Fruit fly (Drosophila melanogaster): ENCODE measurements around the gene Sox21a.

Gene Sox21a

DNA sequence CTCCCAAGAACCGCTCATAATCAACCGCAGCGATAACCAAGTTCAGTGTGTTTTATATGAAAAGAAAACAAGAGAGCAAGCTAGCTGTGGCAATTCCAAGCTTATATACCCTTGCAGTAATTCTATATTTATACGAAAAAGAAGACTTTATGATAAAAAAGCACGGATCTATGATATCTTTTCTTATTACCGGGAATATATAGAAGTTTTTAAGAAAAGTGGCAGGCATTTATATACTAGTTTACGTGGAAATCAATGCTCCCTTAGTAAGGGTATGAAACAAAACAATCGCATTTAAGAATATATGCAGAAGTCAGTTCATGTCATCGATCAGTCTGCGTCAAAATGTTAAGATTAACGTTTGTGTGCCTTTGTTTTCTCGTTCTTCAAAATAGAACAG is 24.6 kb downstream of the Sox21a start, which contains the start of gene CG8100:
Gene CG8100, plus strand, starts transcription at position 333 of the 400 bp plus-strand sequence.
- TF ChIP-seq Gug (GFP tag; IDR thresholded peaks at IDR 0.05) (peak; percentile 44; the same call in 1 of the 2 replicates), lz (GFP tag; optimal IDR thresholded peaks at IDR 0.05) (peak; percentile 63), dsx (GFP tag; optimal IDR thresholded peaks at IDR 0.05; ENCODE audit: poor library complexity, severe bottlenecking) (no peak), Eip75B (GFP tag; optimal IDR thresholded peaks at IDR 0.05) (peak; percentile 63), CG6808 (GFP tag; optimal IDR thresholded peaks at IDR 0.05) (peak; percentile 46), CG11762 (GFP tag; optimal IDR thresholded peaks at IDR 0.05; ENCODE audit: insufficient read depth) (peak; percentile 51), CG6854 (GFP tag; optimal IDR thresholded peaks at IDR 0.05) (no peak), CG8119 (GFP tag; IDR thresholded peaks at IDR 0.05) (peak; percentile 54; the same call in 1 of the 3 replicates), CG6276 (GFP tag; optimal IDR thresholded peaks at IDR 0.05) (peak; percentile 66), esn (GFP tag; optimal IDR thresholded peaks at IDR 0.05) (peak; percentile 78), CG31627 (GFP tag; optimal IDR thresholded peaks at IDR 0.05) (peak; percentile 55), fd85E (GFP tag; optimal IDR thresholded peaks at IDR 0.05) (no peak), CG11294 (GFP tag; IDR thresholded peaks at IDR 0.05) (no peak), CG6163 (GFP tag; IDR thresholded peaks at IDR 0.05) (peak; percentile 72), OdsH (GFP tag; optimal IDR thresholded peaks at IDR 0.05) (peak; percentile 59), CG32006 (GFP tag; optimal IDR thresholded peaks at IDR 0.05) (peak; percentile 72), Hr39 (GFP tag; optimal IDR thresholded peaks at IDR 0.05) (peak; percentile 58), Sox102F (GFP tag; optimal IDR thresholded peaks at IDR 0.05) (peak; percentile 77), CG9139 (GFP tag; optimal IDR thresholded peaks at IDR 0.05) (no peak), CG6792 (GFP tag; optimal IDR thresholded peaks at IDR 0.05) (peak; percentile 57), CG34406 (GFP tag; optimal IDR thresholded peaks at IDR 0.05) (peak; percentile 39), Blimp-1 (GFP tag; optimal IDR thresholded peaks at IDR 0.05) (peak; percentile 14), eg (GFP tag; IDR thresholded peaks at IDR 0.05) (no peak; the same call in 2 of the 3 replicates), fkh (GFP tag; optimal IDR thresholded peaks at IDR 0.05) (no peak), Ets21C (GFP tag; optimal IDR thresholded peaks at IDR 0.05) (peak; percentile 35), CG10631 (GFP tag; optimal IDR thresholded peaks at IDR 0.05) (peak; percentile 29), CG3919 (GFP tag; optimal IDR thresholded peaks at IDR 0.05) (peak; percentile 64), pdm3 (GFP tag; optimal IDR thresholded peaks at IDR 0.05) (peak; percentile 60), CG7368 (GFP tag; optimal IDR thresholded peaks at IDR 0.05) (peak; percentile 53), Lpt (GFP tag; optimal IDR thresholded peaks at IDR 0.05) (no peak), Met (GFP tag; optimal IDR thresholded peaks at IDR 0.05) (peak; percentile 78), topi (GFP tag; optimal IDR thresholded peaks at IDR 0.05) (peak; percentile 81), Smox (GFP tag; optimal IDR thresholded peaks at IDR 0.05) (peak; percentile 63), CG16779 (tag; optimal IDR thresholded peaks at IDR 0.05) (no peak), ss (GFP tag; optimal IDR thresholded peaks at IDR 0.05) (peak in 1 of 2 experiments; percentile 72), spab (GFP tag; optimal IDR thresholded peaks at IDR 0.05) (peak; percentile 52), Eip93F (GFP tag; optimal IDR thresholded peaks at IDR 0.05) (no peak), net (GFP tag; optimal IDR thresholded peaks at IDR 0.05) (peak; percentile 29), vri (GFP tag; optimal IDR thresholded peaks at IDR 0.05) (peak; percentile 52), Hr4 (GFP tag; optimal IDR thresholded peaks at IDR 0.05) (peak; percentile 72), CG4318 (GFP tag; optimal IDR thresholded peaks at IDR 0.05) (peak; percentile 4), salr (GFP tag; optimal IDR thresholded peaks at IDR 0.05) (no peak), CG1621 (tag; optimal IDR thresholded peaks at IDR 0.05) (no peak), achi (GFP tag; optimal IDR thresholded peaks at IDR 0.05) (peak; percentile 53), acj6 (GFP tag; optimal IDR thresholded peaks at IDR 0.05) (peak; percentile 47), CG3032 (tag; optimal IDR thresholded peaks at IDR 0.05) (no peak), CG11902 (GFP tag; optimal IDR thresholded peaks at IDR 0.05) (peak; percentile 40), dac (GFP tag; optimal IDR thresholded peaks at IDR 0.05) (no peak), CG15336 (GFP tag; IDR thresholded peaks at IDR 0.05) (no peak; the same call in none of the 2 replicates), Ets96B (tag; optimal IDR thresholded peaks at IDR 0.05) (peak; percentile 78), CG8319 (GFP tag; optimal IDR thresholded peaks at IDR 0.05) (no peak), Sox15 (GFP tag; optimal IDR thresholded peaks at IDR 0.05) (peak; percentile 5)
